Fruit fly (Drosophila melanogaster) Kc167 (cell line): ENCODE data around the gene Nubpl.

Experiments used
- Myc ChIP-seq: fragments of >200 bp; optimal IDR thresholded peaks from 2 replicates; lab custom pipeline; 2017; ENCODE audit warnings: missing external identifiers
- Sin3A ChIP-seq: fragments of >200 bp; optimal IDR thresholded peaks from 2 replicates; lab custom pipeline; 2018; ENCODE audit warnings: missing external identifiers
- h ChIP-seq: fragments of >200 bp; optimal IDR thresholded peaks from 3 replicates; lab custom pipeline; 2018; ENCODE audit warnings: missing external identifiers
- insv ChIP-seq: fragments of >200 bp; optimal IDR thresholded peaks from 3 replicates; lab custom pipeline; 2018; ENCODE audit warnings: missing external identifiers
- psq ChIP-seq: fragments of >200 bp; optimal IDR thresholded peaks from 2 replicates; lab custom pipeline; 2017; ENCODE audit warnings: missing external identifiers
- ttk ChIP-seq: sonication (Bioruptor generic); optimal IDR thresholded peaks from 2 replicates; lab custom pipeline; 2017; ENCODE audit warnings: missing external identifiers

Nubpl gene

dm6 chr2L:22239611-22240219 is at the start of gene Nubpl:
Gene Nubpl, plus strand, starts transcription at chr2L:22239916.
- TF ChIP-seq h (lab: Kevin White, UChicago), result no peak
- TF ChIP-seq ttk (lab: Kevin White, UChicago), result no peak
- TF ChIP-seq Myc (lab: Kevin White, UChicago), result no peak
- no peak for TF ChIP-seq Sin3A (lab: Kevin White, UChicago)
- no peak for TF ChIP-seq insv
- TF ChIP-seq psq (lab: Kevin White, UChicago), result no peak

- TF ChIP-seq Myc (lab: Kevin White, UChicago) (no peak), h (lab: Kevin White, UChicago) (no peak), Sin3A (lab: Kevin White, UChicago) (no peak), insv (no peak), psq (lab: Kevin White, UChicago) (no peak), ttk (lab: Kevin White, UChicago) (no peak)
Measured at dm6 chr2L:22214276-22214675, 25.4 kb upstream of the Nubpl start, which contains the start of gene Ir40a. Gene Ir40a, minus strand, starts transcription at chr2L:22214376.

dm6 chr2L:22247455-22248058 is 7.8 kb downstream of the Nubpl start, which contains the start of gene RpL21:
Gene RpL21, minus strand, starts transcription at chr2L:22247875.
- TF ChIP-seq h (lab: Kevin White, UChicago) (peak; percentile 61), Myc (lab: Kevin White, UChicago) (no peak), psq (lab: Kevin White, UChicago) (no peak)

- TF ChIP-seq h (lab: Kevin White, UChicago), result no peak
- TF ChIP-seq insv, result no peak
- TF ChIP-seq psq (lab: Kevin White, UChicago), result no peak
- no peak for TF ChIP-seq ttk (lab: Kevin White, UChicago)
- TF ChIP-seq Sin3A (lab: Kevin White, UChicago), result no peak
- no peak for TF ChIP-seq Myc (lab: Kevin White, UChicago)
Measured at dm6 chr2L:22248230-22248629, 8.5 kb downstream of the Nubpl start.

dm6 chr2L:22249570-22250274 is 10.0 kb downstream of the Nubpl start, which contains the start of gene Tif-IA:
Gene Tif-IA, plus strand, starts transcription at chr2L:22249876.
- TF ChIP-seq h (lab: Kevin White, UChicago) (no peak), Sin3A (lab: Kevin White, UChicago) (no peak), psq (lab: Kevin White, UChicago) (no peak), ttk (lab: Kevin White, UChicago) (no peak), Myc (lab: Kevin White, UChicago) (no peak), insv (no peak)

dm6 chr2L:22261047-22261446 is 21.3 kb downstream of the Nubpl start:
- TF ChIP-seq h (lab: Kevin White, UChicago) (no peak), ttk (lab: Kevin White, UChicago) (no peak), insv (no peak), psq (lab: Kevin White, UChicago) (no peak), Myc (lab: Kevin White, UChicago) (no peak), Sin3A (lab: Kevin White, UChicago) (no peak)

- TF ChIP-seq ttk (lab: Kevin White, UChicago), result no peak
Measured at dm6 chr2L:22281900-22282299, 42.2 kb downstream of the Nubpl start.

dm6 chr2L:22292777-22293176 is 53.1 kb downstream of the Nubpl start:
- no peak for TF ChIP-seq ttk (lab: Kevin White, UChicago)
- no peak for TF ChIP-seq Sin3A (lab: Kevin White, UChicago)
- no peak for TF ChIP-seq h (lab: Kevin White, UChicago)
- no peak for TF ChIP-seq psq (lab: Kevin White, UChicago)
- TF ChIP-seq Myc (lab: Kevin White, UChicago), result no peak
- no peak for TF ChIP-seq insv
